Worm (Caenorhabditis elegans): ENCODE data around the gene T16G12.13.

DNA sequence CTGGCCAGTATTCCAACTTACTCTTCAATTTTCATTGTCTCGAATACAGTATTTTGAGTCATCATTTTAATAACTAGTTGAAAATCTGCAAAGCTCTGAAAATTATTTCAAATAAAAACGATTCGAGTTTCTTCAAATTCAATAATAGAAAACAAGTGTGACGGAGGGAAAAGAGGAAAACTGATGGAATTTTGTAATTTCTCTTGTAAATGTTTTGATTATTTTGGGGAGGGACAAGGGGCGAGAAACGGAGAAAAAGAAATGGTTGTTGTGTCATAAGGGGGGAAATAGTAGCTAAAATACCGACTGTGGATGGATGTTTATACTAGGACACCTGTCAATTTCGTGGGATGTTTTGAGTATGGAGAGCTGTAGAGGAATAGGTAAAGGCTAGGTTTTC lies 17.5 kb downstream of the T16G12.13 start, which contains the start of gene T16G12.9:
- TF ChIP-seq ref-1 (GFP tag; conservative IDR thresholded peaks at IDR 0.05) (no peak), T22C8.4 (GFP tag; IDR thresholded peaks at IDR 0.05) (no peak), klf-2 (GFP tag; conservative IDR thresholded peaks at IDR 0.05) (no peak), cog-1 (tag; optimal IDR thresholded peaks at IDR 0.05) (no peak), ztf-29 (GFP tag; IDR thresholded peaks at IDR 0.05) (no peak), ztf-23 (GFP tag; IDR thresholded peaks at IDR 0.05) (no peak), tab-1 (GFP tag; IDR thresholded peaks at IDR 0.05) (no peak), med-1 (GFP tag; optimal IDR thresholded peaks at IDR 0.05; ENCODE audit: insufficient read depth) (no peak)
